Worm (Caenorhabditis elegans) whole organism, early embryonic: ENCODE measurements around the gene H12D21.9.

Experiments used
- B0310.2 ChIP-seq: sonication (generic microtip); optimal IDR thresholded peaks from 2 replicates; lab custom pipeline; 2016; ENCODE audit warnings: mild to moderate bottlenecking, missing genetic modification characterization, missing compliant biosample characterization
- F13C5.2 ChIP-seq: sonication (generic microtip); optimal IDR thresholded peaks from 2 replicates; lab custom pipeline; 2017; ENCODE audit warnings: mild to moderate bottlenecking, missing genetic modification characterization, inconsistent platforms, missing compliant biosample characterization
- aly-1 ChIP-seq: sonication (generic microtip); optimal IDR thresholded peaks from 2 replicates; lab custom pipeline; 2016; ENCODE audit warnings: missing genetic modification characterization, missing compliant biosample characterization
- ama-1 ChIP-seq: fragments of 150-350 bp; optimal IDR thresholded peaks from 2 replicates; lab custom pipeline; 2014
- ceh-13 ChIP-seq: fragments of 200-800 bp; sonication (Bioruptor generic); optimal IDR thresholded peaks from 2 replicates; lab custom pipeline; 2018; ENCODE audit warnings: mild to moderate bottlenecking, missing genetic modification characterization, missing compliant biosample characterization
- ceh-36 ChIP-seq: sonication (generic microtip); optimal IDR thresholded peaks from 2 replicates; lab custom pipeline; 2016; ENCODE audit warnings: missing genetic modification characterization, inconsistent platforms, missing compliant biosample characterization
- ets-7 ChIP-seq: sonication (generic microtip); optimal IDR thresholded peaks from 2 replicates; lab custom pipeline; 2016; ENCODE audit warnings: missing genotype, missing genetic modification characterization, missing compliant biosample characterization
- flt-1 ChIP-seq: fragments of 200-800 bp; sonication (Bioruptor generic); IDR thresholded peaks from 2 replicates; pipeline ENCODE4 v1.3.6; 2022; ENCODE audit warnings: missing genetic modification characterization, missing compliant biosample characterization
- hmbx-1 ChIP-seq: sonication (generic microtip); optimal IDR thresholded peaks from 2 replicates; lab custom pipeline; 2016; ENCODE audit warnings: mild to moderate bottlenecking, missing genetic modification characterization, missing compliant biosample characterization
- hmg-4 ChIP-seq: fragments of 200-800 bp; sonication (Bioruptor generic); optimal IDR thresholded peaks from 2 replicates; lab custom pipeline; 2018; ENCODE audit warnings: mild to moderate bottlenecking, missing genetic modification characterization, missing compliant biosample characterization
- hnd-1 ChIP-seq: sonication (generic microtip); optimal IDR thresholded peaks from 2 replicates; lab custom pipeline; 2016; ENCODE audit warnings: missing genetic modification characterization, missing compliant biosample characterization
- pes-1 ChIP-seq: fragments of 200-800 bp; sonication (Bioruptor generic); IDR thresholded peaks from 2 replicates; pipeline ENCODE4 v1.3.6; 2022; ENCODE audit warnings: missing genetic modification reagents, missing genetic modification characterization, missing compliant biosample characterization
- scrt-1 ChIP-seq: fragments of 200-800 bp; sonication (Bioruptor generic); IDR thresholded peaks from 2 replicates; pipeline ENCODE4 v1.3.6; 2022; ENCODE audit warnings: missing genetic modification characterization, missing compliant biosample characterization
- sea-1 ChIP-seq: fragments of 200-800 bp; sonication (Bioruptor generic); conservative IDR thresholded peaks from 2 replicates; pipeline ENCODE4 v1.3.6; 2022; ENCODE audit warnings: missing genetic modification characterization, missing compliant biosample characterization
- tbx-11 ChIP-seq: fragments of 200-800 bp; sonication (Bioruptor generic); IDR thresholded peaks from 2 replicates; pipeline ENCODE4 v1.3.6; 2022; ENCODE audit warnings: missing genetic modification characterization, missing compliant biosample characterization
- tbx-37 ChIP-seq: fragments of 200-800 bp; sonication (Bioruptor generic); conservative IDR thresholded peaks from 2 replicates; pipeline ENCODE4 v1.3.6; 2022; ENCODE audit warnings: missing genetic modification reagents, missing genetic modification characterization, missing compliant biosample characterization
- tra-4 ChIP-seq: sonication (generic microtip); optimal IDR thresholded peaks from 2 replicates; lab custom pipeline; 2017; ENCODE audit warnings: missing genetic modification characterization, missing compliant biosample characterization

Gene H12D21.9

DNA sequence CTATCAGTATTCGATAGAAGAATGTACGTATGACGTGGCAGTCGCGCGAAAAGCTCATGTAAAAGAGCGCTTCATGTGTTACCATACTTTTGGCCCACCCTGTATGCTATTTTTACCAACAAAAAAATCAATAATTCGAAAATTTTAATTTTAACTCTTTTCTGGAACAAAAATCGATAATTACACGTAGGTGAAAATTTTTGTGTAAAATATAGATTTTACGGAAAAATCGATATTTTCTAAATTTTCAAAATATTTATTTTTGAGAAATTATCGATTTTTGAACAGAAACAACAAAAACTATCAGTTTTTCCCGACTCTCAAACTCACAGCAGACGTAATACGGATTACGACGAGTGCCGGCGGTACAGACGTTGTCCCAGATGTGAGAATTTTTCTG is 35.8 kb upstream of the H12D21.9 start:
- no peak for TF ChIP-seq hnd-1 (tag; lab: Kevin White, UChicago)
- no peak for TF ChIP-seq sea-1 (GFP tag; lab: Robert Waterston, UW)
- TF ChIP-seq ama-1 (lab: Kevin White, UChicago) = no peak
- TF ChIP-seq hmbx-1 (tag; lab: Kevin White, UChicago) = no peak
- no peak for TF ChIP-seq aly-1
- no peak for TF ChIP-seq hmg-4 (GFP tag; lab: Kevin White, UChicago)
- no peak for TF ChIP-seq ets-7
- TF ChIP-seq B0310.2 (tag; lab: Kevin White, UChicago) = no peak
- TF ChIP-seq F13C5.2 (tag; lab: Kevin White, UChicago) = no peak
- no peak for TF ChIP-seq ceh-13 (GFP tag; lab: Kevin White, UChicago)
- TF ChIP-seq tbx-11 (GFP tag; lab: Robert Waterston, UW) = no peak
- TF ChIP-seq scrt-1 (GFP tag; lab: Robert Waterston, UW) = no peak
- no peak for TF ChIP-seq tra-4
- no peak for TF ChIP-seq tbx-37

DNA sequence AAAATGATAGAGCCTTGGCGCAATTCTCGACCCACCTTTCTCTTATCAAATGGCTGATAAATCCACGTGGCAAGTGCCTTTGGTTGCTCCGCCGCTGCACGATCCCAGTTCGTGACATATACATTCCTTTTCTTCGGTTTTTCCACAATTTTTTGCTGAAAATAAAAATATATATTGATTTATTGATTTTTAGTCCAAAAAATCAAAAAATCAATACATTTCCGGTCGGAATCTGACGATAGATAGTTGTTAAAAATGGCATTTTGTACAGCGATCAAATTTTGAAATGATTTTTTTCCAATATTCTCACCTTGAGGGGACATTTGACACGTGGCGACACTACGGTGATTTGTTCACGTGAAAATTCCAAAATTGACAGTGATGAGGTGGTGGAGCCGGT is 34.5 kb upstream of the H12D21.9 start:
- TF ChIP-seq flt-1 (no peak), aly-1 (no peak), pes-1 (no peak), ceh-13 (GFP tag; lab: Kevin White, UChicago) (no peak), tbx-37 (no peak)

DNA sequence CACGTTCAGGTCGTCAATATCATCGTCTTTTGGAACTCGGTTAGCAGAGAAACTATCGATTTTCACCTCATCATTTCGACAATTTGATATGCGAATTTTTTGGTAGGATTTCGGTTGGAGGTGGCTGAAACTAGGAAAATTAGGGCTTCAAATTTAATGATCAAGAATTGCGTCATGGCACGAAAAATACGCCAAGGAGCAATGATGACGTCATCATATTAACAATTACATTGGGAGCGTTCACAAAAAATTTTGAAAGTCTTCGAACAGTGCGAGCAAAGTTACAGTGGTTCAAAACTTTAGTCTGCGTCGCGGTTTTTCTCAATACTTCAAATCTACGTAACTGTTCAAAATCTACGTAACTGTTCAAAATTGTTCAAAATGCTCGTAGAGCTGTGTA is 33.6 kb upstream of the H12D21.9 start:
- TF ChIP-seq hmbx-1 (tag; lab: Kevin White, UChicago) (no peak), flt-1 (no peak), hnd-1 (tag; lab: Kevin White, UChicago) (no peak), ama-1 (lab: Kevin White, UChicago) (no peak)

DNA sequence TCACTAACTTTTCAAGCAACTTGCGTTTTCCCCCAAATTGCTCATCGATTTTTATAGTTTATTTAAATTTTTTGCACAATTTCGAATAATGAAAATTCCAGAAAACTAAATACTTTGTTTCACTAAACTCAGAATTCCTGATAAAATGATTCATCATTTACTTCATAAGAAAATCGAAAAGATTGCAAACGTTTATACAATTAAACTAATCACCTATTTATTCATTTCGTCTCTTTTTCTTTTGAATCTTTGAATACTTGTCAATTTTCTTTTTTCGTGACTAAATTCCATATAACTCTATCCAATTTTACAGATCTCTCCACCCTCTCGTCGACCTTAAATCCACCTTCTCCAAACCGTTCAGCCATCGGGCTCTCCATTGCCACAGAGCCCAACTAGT is 27.3 kb upstream of the H12D21.9 start, which contains the start of gene C30G7.2:
TSS of gene C30G7.2 (plus strand) at position 301 of the 400 bp plus-strand sequence.
- no peak for TF ChIP-seq tra-4
- TF ChIP-seq tbx-37 = no peak
- TF ChIP-seq hnd-1 (tag; lab: Kevin White, UChicago) = no peak

DNA sequence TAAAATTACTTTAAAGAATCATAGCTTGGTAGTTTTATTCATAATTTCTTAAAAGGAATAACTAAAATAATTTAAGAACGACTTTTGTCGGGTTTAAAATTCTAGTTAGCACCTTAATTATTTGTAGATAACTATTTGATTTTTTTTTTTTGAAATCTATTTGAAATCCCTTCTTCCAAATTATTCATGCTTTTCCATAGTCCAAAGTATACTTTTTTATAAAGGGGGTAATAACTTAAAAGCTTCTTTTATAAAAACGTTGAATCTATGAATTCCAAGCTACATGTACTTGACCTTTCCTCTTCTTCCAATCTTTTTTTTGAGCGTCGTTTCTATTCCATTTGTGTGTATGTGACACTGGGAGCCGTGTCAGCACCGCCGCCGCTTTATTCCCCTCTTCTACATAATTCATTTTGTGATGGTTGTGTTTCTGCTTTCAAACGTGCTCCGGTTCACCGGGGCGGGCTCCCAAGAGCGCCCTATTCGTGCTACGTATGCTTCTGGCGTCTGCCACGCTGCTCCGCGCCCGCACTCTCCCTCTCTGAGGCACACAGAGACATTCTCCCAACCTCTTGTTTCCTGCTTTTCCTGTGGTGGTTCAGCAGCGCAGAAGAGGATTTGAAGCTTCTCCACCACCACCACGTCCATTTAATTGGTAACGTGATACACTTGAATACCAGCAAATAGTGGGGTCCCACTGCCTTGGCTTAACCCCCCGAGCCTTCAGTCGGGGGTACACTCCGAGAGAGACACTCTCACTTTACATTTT is 24.4 kb upstream of the H12D21.9 start:
- TF ChIP-seq tbx-11 (GFP tag; lab: Robert Waterston, UW) (no peak), tra-4 (no peak), flt-1 (no peak), pes-1 (no peak), B0310.2 (tag; lab: Kevin White, UChicago) (no peak), ets-7 (no peak), hmbx-1 (tag; lab: Kevin White, UChicago) (no peak), ama-1 (lab: Kevin White, UChicago) (no peak), F13C5.2 (tag; lab: Kevin White, UChicago) (no peak), sea-1 (GFP tag; lab: Robert Waterston, UW) (no peak), aly-1 (no peak), ceh-36 (tag; lab: Kevin White, UChicago) (no peak), hnd-1 (tag; lab: Kevin White, UChicago) (no peak), hmg-4 (GFP tag; lab: Kevin White, UChicago) (no peak), ceh-13 (GFP tag; lab: Kevin White, UChicago) (no peak), tbx-37 (no peak), scrt-1 (GFP tag; lab: Robert Waterston, UW) (no peak)

DNA sequence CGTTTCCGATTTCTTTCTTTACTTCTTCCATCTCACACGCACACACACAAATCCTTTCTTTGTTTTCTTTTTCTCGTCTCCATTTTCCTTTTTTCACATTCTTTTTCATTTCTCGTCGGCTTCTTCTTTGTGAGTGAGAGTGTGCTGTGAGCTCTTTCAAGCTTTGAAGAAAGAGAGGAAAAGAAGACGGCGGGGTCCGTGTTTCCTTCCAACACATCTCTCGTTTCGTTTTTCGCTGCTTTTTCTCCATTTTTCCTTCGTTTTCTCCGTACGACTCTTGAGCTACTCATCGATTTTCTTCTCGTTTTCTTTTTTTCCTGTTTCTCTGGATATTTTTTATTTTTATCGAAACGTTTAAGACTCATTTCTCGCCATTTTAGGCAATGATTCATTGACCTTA is 20.9 kb upstream of the H12D21.9 start:
- TF ChIP-seq sea-1 (GFP tag; lab: Robert Waterston, UW) (no peak), aly-1 (no peak), ceh-13 (GFP tag; lab: Kevin White, UChicago) (no peak), hnd-1 (tag; lab: Kevin White, UChicago) (no peak), hmbx-1 (tag; lab: Kevin White, UChicago) (no peak), pes-1 (no peak), ets-7 (no peak), scrt-1 (GFP tag; lab: Robert Waterston, UW) (no peak), tra-4 (no peak), B0310.2 (tag; lab: Kevin White, UChicago) (no peak), tbx-11 (GFP tag; lab: Robert Waterston, UW) (no peak), ama-1 (lab: Kevin White, UChicago) (no peak), tbx-37 (no peak), ceh-36 (tag; lab: Kevin White, UChicago) (no peak), flt-1 (no peak), F13C5.2 (tag; lab: Kevin White, UChicago) (no peak), hmg-4 (GFP tag; lab: Kevin White, UChicago) (no peak)

DNA sequence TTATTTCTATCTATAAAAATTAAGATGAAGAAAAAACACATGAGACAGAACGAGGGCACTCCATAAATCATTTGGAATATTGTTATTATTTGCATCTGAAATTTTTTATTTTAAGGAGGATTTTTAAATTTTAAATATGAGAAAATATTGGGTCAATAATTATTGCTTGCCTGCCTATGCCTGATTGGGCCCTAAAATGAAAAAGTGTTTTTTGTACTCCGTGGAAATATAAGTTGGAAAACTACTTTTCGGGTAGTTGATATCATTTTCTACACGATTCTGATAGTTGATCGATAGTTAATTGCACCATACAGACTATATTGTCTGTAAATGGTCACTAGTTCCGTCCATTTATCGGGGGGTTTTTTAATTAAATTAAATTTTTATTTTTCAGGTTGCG is 19.0 kb upstream of the H12D21.9 start, which contains the start of gene srg-55:
TSS of gene srg-55 (minus strand) at position 101 of the 400 bp plus-strand sequence.
- TF ChIP-seq ama-1 (lab: Kevin White, UChicago) (no peak), tbx-11 (GFP tag; lab: Robert Waterston, UW) (no peak), tra-4 (no peak), F13C5.2 (tag; lab: Kevin White, UChicago) (no peak), ceh-13 (GFP tag; lab: Kevin White, UChicago) (no peak), sea-1 (GFP tag; lab: Robert Waterston, UW) (no peak), hnd-1 (tag; lab: Kevin White, UChicago) (no peak), pes-1 (no peak), hmg-4 (GFP tag; lab: Kevin White, UChicago) (no peak), ceh-36 (tag; lab: Kevin White, UChicago) (no peak), hmbx-1 (tag; lab: Kevin White, UChicago) (no peak), B0310.2 (tag; lab: Kevin White, UChicago) (no peak), scrt-1 (GFP tag; lab: Robert Waterston, UW) (no peak), flt-1 (no peak), aly-1 (no peak)
